Fruit fly (Drosophila melanogaster): ENCODE results near the gene CG5762.
A peak's percentile ranks its signal among the peaks of the same experiment; 100 is the strongest.

The CG5762 gene

DNA sequence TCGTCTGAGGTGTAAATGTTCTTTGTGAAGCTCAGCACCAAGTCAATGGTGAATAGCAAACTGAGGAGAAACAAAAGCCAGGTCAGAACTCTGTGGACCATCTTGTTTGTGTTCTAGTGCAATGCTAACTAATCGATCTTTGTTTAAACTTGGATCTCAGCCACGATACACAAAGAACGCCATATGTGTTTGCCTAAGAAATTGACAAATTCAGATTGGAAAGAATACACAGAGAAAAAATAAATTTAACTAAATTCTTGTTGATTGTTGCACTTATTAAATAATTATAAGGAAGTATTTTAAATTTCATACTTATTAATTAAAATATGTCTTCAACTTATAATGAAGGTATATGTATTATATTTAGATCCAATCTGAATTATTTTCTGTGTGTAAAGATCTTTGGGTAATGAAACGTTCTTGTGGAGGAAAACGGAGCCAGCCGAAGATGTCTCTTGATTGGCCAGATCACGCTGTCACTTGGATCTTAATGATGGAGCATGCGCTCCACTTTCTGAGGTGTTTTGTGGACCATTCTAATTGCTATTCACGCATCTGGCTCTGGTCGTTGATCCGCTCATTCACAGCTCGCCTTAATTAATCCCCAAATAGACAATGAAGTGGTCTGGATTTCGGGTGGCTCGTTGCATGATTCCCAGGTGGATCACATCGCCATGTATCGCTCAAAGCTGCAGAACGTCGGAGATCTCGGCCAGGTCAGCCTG is 3.6 kb upstream of the CG5762 start, which contains the start of the genes CG17784 and CG13613:
Gene CG17784, minus strand, starts transcription at position 101 of the 725 bp plus-strand sequence.
Gene CG13613, plus strand, starts transcription at position 675 of the 725 bp plus-strand sequence.
- no peak for TF ChIP-seq Dll (optimal IDR thresholded peaks at IDR 0.05)
- TF ChIP-seq pan (optimal IDR thresholded peaks at IDR 0.05) = no peak

DNA sequence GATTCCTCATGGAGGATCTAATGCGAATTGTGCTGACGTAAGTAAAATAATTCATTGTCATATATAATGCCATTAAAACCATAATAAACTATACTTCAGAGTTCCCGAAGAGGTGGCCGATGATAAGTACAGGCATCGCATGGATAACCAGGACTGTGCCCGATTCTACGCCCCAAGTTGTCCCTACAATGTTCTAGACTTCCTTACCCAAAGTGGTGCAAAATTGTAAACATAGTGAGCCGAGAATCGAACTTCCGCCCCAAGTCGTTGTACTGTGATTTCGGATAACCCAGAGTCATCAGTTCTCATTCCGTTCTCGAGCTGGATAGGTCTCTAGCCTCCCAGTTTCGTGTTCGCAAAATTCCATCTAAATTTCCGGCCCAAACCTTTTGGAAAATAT is 1.4 kb upstream of the CG5762 start, which contains the start of gene CG33340:
Gene CG33340, plus strand, starts transcription at position 301 of the 400 bp plus-strand sequence.
- TF ChIP-seq CG8478 (optimal IDR thresholded peaks at IDR 0.05) (no peak), usp (GFP tag; optimal IDR thresholded peaks at IDR 0.05) (no peak), Dll (optimal IDR thresholded peaks at IDR 0.05) (no peak), pan (optimal IDR thresholded peaks at IDR 0.05) (no peak), EcR (GFP tag; optimal IDR thresholded peaks at IDR 0.05) (no peak), psq (optimal IDR thresholded peaks at IDR 0.05) (no peak)

DNA sequence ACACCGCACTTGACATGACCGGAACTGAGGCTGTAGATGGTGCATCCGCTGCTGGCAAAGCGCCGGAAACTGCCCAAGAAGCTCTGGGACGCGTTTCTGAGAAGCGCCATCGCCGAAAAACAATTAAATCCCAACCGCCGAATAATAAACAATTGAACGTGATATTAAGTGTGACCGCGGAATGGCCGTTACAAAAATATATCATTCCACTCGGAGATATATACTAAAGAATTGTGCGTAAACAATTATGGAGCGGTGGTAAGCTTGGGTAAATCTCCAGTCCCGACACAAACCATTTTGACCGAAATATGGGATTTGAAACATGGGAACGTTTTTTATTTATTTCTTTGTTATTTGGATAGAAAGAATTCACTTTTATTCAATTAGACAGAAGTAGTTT is 1.5 kb downstream of the CG5762 start, which contains the start of gene CG18528:
Gene CG18528, minus strand, starts transcription at position 188 of the 400 bp plus-strand sequence.
- TF ChIP-seq Dll (optimal IDR thresholded peaks at IDR 0.05) = no peak

DNA sequence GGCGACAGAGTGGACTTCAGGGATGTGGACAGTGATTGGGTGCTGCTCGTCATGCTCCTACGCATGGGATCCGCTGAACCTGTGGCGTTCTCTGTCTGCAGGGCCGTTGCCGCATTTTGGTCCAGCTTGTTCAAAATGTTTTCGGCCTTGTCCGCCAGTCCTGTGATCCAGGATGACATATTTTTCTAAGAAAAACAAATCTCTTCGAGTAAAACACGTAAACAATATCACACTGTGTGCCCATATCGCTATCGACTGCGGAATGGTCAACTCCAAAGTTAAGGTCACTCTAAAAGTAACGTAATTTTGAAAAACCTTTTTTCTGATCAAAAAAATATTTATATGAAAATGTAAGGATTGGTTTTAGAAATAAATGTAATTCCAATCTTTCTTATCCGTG is 3.8 kb downstream of the CG5762 start, which contains the start of gene Golgin84:
Gene Golgin84, minus strand, starts transcription at position 241 of the 400 bp plus-strand sequence.
- no peak for TF ChIP-seq pan (optimal IDR thresholded peaks at IDR 0.05)
- TF ChIP-seq psq (optimal IDR thresholded peaks at IDR 0.05) = no peak
- TF ChIP-seq EcR (GFP tag; optimal IDR thresholded peaks at IDR 0.05) = no peak
- no peak for TF ChIP-seq Dll (optimal IDR thresholded peaks at IDR 0.05)
- TF ChIP-seq usp (GFP tag; optimal IDR thresholded peaks at IDR 0.05) = no peak

DNA sequence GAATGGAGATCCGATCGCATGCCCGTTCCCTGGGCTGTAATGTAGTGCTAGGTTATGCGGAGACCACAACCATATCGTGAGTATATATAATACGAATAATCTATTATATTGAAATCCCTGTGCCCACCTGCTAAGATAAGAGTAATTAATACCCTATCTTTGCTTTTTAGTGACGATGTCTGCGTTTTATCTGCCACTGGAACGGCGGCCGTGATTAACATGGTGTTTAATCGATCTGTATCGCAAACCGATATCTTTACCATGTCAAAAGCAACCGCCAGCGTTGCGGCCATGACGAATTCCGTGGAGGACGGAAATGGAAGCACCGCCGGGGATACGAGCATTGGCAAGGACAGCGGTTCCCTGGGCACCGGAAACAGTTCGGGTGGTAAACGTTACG is 8.0 kb downstream of the CG5762 start:
- no peak for TF ChIP-seq usp (GFP tag; optimal IDR thresholded peaks at IDR 0.05)
- no peak for TF ChIP-seq pan (optimal IDR thresholded peaks at IDR 0.05)
- TF ChIP-seq EcR (GFP tag; optimal IDR thresholded peaks at IDR 0.05) = no peak
- no peak for TF ChIP-seq CG8478 (optimal IDR thresholded peaks at IDR 0.05)
- no peak for TF ChIP-seq psq (optimal IDR thresholded peaks at IDR 0.05)
- no peak for TF ChIP-seq Dll (optimal IDR thresholded peaks at IDR 0.05)

DNA sequence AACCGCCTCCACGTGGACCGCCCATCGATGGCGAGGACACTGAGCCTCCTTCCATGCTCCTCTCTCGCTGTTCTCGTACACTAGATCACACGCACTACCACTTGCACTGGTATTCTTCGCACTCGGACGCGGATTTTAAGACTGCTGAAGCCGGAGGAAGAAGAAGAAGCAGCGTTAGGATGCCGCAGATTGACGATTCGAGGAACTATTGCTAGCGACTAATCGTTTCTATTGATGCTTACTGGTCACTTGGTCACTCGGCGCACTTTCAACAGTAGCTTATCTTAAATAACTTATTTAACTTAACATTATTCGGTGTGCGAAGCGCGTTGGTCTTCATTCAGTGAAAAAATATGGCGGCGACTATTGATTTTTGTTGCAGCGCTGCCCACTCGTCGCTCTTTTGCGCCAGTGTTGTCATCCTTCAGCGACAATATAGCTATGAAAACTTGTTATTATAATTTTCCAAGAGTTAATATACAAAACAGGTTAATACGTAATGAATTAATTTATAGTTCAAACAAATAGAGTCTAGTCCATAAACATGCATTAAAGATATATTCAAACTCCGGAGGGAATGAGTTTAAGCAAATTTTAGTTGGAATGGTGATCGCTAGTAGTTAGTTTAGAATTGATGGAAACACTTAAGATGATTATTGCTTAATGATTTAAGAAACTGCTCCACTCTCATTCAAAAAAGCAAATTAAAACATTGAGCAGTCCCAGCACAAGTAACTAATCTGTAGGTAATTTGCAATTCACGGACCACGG is 12.9 kb downstream of the CG5762 start, which contains the start of the genes CG5746 and CG6454:
Gene CG5746, minus strand, starts transcription at position 372 of the 771 bp plus-strand sequence.
Gene CG6454, plus strand, starts transcription at position 763 of the 771 bp plus-strand sequence.
- no peak for TF ChIP-seq usp (GFP tag; optimal IDR thresholded peaks at IDR 0.05)
- no peak for TF ChIP-seq EcR (GFP tag; optimal IDR thresholded peaks at IDR 0.05)
- TF ChIP-seq pan (optimal IDR thresholded peaks at IDR 0.05) = no peak
- no peak for TF ChIP-seq psq (optimal IDR thresholded peaks at IDR 0.05)
- TF ChIP-seq CG8478 (optimal IDR thresholded peaks at IDR 0.05) = no peak
- TF ChIP-seq Dll (optimal IDR thresholded peaks at IDR 0.05) = no peak

DNA sequence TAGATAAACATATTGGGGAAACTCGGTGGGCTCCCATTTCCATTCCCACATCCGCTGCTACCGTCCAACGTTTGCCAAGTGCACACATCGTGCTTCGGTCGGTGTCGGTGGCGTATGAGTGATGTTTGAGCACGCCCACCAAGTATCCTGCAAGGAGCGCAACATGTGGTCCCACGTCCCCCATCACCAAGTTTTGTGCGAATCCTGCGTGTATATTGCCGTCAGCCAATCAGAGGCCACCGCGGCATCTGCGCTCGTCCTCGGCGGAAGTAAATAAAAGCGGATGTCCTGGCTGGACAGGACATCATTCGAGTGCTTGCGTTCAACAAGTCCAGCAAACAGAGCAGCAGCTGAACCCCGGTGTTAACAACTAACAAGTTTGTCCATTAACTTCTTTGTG is 20.2 kb downstream of the CG5762 start, which contains the start of gene Ms:
Gene Ms, plus strand, starts transcription at position 301 of the 400 bp plus-strand sequence.
- TF ChIP-seq psq (optimal IDR thresholded peaks at IDR 0.05) (no peak), Dll (optimal IDR thresholded peaks at IDR 0.05) (no peak), CG8478 (optimal IDR thresholded peaks at IDR 0.05) (no peak), EcR (GFP tag; optimal IDR thresholded peaks at IDR 0.05) (no peak)

DNA sequence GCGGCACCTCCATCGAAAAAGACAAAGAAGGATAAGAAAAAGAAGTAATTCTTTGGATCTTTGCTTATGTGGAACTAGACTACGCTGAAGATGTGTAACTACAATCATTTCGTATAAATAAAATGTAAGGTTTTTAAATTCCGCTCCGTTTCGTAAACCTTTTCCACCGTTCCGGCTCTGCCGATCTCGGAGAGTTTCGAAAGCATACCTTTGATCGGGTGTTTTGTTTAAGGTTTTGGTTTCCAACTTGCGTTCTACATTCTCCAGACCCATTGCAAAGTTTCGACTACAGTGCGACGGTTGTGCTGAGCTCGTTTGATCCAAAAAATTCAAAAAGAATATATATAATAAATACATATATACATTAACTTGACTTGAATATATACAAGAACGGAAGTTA is 24.9 kb downstream of the CG5762 start, which contains the start of gene CG6432:
Gene CG6432, plus strand, starts transcription at position 301 of the 400 bp plus-strand sequence.
- TF ChIP-seq CG8478 (optimal IDR thresholded peaks at IDR 0.05) (no peak), psq (optimal IDR thresholded peaks at IDR 0.05) (no peak), pan (optimal IDR thresholded peaks at IDR 0.05) (no peak), Dll (optimal IDR thresholded peaks at IDR 0.05) (no peak), usp (GFP tag; optimal IDR thresholded peaks at IDR 0.05) (no peak), EcR (GFP tag; optimal IDR thresholded peaks at IDR 0.05) (no peak)

DNA sequence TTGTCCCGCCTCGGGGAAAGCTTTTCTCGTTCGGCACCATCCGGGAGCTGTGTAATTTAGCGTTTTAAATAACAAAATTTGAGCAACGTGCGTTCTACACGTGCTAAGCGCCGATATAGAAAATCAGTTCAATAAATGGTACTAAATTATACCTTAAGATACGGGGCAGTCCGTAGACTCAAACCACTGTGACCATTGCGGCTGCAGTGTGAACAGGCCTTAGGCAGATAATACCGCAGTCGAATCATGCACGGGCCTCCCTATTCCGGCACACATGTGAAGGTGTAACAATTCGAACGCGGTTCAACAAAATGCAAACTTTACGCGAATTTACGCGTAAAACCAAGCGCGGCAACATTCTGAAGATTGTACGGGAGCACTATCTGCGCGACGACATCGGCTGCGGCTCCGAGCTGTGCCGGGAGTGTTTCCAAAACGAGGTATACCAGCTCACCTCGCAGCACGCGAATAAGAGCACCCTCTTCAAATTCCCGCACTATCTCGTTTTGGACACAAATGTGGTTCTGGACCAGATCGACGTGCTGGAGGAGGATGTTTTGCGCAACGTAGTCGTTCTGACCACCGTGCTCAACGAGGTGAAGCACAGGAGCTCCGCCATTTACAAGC is 28.2 kb downstream of the CG5762 start, which contains the start of the genes Rrp5 and Dis3:
Gene Rrp5, minus strand, starts transcription at position 135 of the 627 bp plus-strand sequence.
Gene Dis3, plus strand, starts transcription at position 252 of the 627 bp plus-strand sequence.
- TF ChIP-seq psq (optimal IDR thresholded peaks at IDR 0.05) (no peak), CG8478 (optimal IDR thresholded peaks at IDR 0.05) (no peak), usp (GFP tag; optimal IDR thresholded peaks at IDR 0.05) (no peak), Dll (optimal IDR thresholded peaks at IDR 0.05) (no peak), EcR (GFP tag; optimal IDR thresholded peaks at IDR 0.05) (no peak), pan (optimal IDR thresholded peaks at IDR 0.05) (no peak)

DNA sequence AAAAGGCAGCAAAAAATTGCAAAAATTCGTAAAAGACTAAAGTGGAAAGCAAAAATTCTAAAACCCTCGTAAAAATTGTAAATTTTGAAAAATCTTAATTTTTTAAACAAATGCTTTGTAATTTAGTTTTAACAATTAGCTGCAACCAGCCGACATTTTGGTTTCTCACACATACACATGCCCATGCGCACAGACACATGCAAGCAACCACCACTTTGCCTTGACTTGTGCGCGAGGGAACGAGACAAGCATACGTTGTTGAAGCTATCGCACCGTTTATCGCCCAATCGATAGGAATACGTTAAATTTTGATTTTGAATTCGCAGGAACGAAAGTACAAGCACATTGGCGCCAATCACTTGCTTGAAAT is 41.2 kb downstream of the CG5762 start:
- TF ChIP-seq EcR (GFP tag; optimal IDR thresholded peaks at IDR 0.05) (no peak), CG8478 (optimal IDR thresholded peaks at IDR 0.05) (peak; percentile 12), pan (optimal IDR thresholded peaks at IDR 0.05) (no peak), usp (GFP tag; optimal IDR thresholded peaks at IDR 0.05) (no peak)

DNA sequence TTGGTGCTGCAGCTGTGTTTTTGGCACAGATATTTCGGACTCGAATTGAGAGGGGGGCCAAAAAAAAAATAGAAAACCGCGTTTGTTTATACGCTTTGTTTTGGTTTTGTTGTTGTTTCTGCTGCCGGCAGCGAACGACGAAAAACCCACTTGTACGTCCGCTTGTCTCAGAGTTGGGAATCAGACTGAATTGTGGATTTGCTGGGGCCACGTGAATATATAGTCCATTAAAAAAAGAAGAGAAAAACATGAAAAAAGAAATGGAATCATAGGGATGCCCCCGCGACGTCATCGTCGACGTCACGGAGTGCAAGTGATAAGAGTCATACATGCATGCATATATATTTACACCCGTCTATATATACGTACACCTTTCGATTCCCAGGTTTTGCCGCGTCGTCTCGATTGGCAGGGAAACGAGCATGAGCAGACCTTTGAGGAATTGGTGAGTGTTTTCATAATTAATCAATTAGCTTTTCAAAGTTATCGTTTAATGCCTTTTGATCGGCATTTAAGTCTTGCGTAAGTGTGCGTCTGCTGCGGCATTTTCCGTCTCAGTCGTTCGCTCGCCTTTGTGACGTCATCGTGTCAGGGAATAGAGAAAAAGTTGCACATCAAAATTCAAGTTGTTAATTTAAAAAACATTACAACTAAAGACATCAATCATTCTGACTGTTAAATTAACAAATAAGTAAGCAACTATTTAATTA is 41.7 kb downstream of the CG5762 start:
- TF ChIP-seq pan (optimal IDR thresholded peaks at IDR 0.05) (no peak), EcR (GFP tag; optimal IDR thresholded peaks at IDR 0.05) (no peak), usp (GFP tag; optimal IDR thresholded peaks at IDR 0.05) (no peak), Dll (optimal IDR thresholded peaks at IDR 0.05) (no peak), CG8478 (optimal IDR thresholded peaks at IDR 0.05) (no peak), psq (optimal IDR thresholded peaks at IDR 0.05) (no peak)
